Worm (Caenorhabditis elegans) whole organism, early embryonic: ENCODE measurements around the gene dhs-22.

Experiments used
- F13C5.2 ChIP-seq: sonication (generic microtip); optimal IDR thresholded peaks from 2 replicates; lab custom pipeline; 2017; ENCODE audit warnings: mild to moderate bottlenecking, missing genetic modification characterization, inconsistent platforms, missing compliant biosample characterization
- aly-1 ChIP-seq: sonication (generic microtip); optimal IDR thresholded peaks from 2 replicates; lab custom pipeline; 2016; ENCODE audit warnings: missing genetic modification characterization, missing compliant biosample characterization
- ama-1 ChIP-seq: fragments of 150-350 bp; optimal IDR thresholded peaks from 2 replicates; lab custom pipeline; 2014
- ceh-36 ChIP-seq: sonication (generic microtip); optimal IDR thresholded peaks from 2 replicates; lab custom pipeline; 2016; ENCODE audit warnings: missing genetic modification characterization, inconsistent platforms, missing compliant biosample characterization
- ets-7 ChIP-seq: sonication (generic microtip); optimal IDR thresholded peaks from 2 replicates; lab custom pipeline; 2016; ENCODE audit warnings: missing genotype, missing genetic modification characterization, missing compliant biosample characterization
- flt-1 ChIP-seq: fragments of 200-800 bp; sonication (Bioruptor generic); IDR thresholded peaks from 2 replicates; pipeline ENCODE4 v1.3.6; 2022; ENCODE audit warnings: missing genetic modification characterization, missing compliant biosample characterization
- hmbx-1 ChIP-seq: sonication (generic microtip); optimal IDR thresholded peaks from 2 replicates; lab custom pipeline; 2016; ENCODE audit warnings: mild to moderate bottlenecking, missing genetic modification characterization, missing compliant biosample characterization
- hmg-4 ChIP-seq: fragments of 200-800 bp; sonication (Bioruptor generic); optimal IDR thresholded peaks from 2 replicates; lab custom pipeline; 2018; ENCODE audit warnings: mild to moderate bottlenecking, missing genetic modification characterization, missing compliant biosample characterization
- pes-1 ChIP-seq: fragments of 200-800 bp; sonication (Bioruptor generic); IDR thresholded peaks from 2 replicates; pipeline ENCODE4 v1.3.6; 2022; ENCODE audit warnings: missing genetic modification reagents, missing genetic modification characterization, missing compliant biosample characterization
- tbx-37 ChIP-seq: fragments of 200-800 bp; sonication (Bioruptor generic); conservative IDR thresholded peaks from 2 replicates; pipeline ENCODE4 v1.3.6; 2022; ENCODE audit warnings: missing genetic modification reagents, missing genetic modification characterization, missing compliant biosample characterization

- TF ChIP-seq ama-1 (no peak), F13C5.2 (tag; lab: Kevin White, UChicago) (no peak), ets-7 (tag; lab: Kevin White, UChicago) (no peak), tbx-37 (GFP tag; lab: Robert Waterston, UW) (no peak), aly-1 (tag; lab: Kevin White, UChicago) (no peak), hmg-4 (GFP tag; lab: Kevin White, UChicago) (no peak), flt-1 (GFP tag; lab: Robert Waterston, UW) (no peak), ceh-36 (tag; lab: Kevin White, UChicago) (no peak), pes-1 (no peak), hmbx-1 (tag; lab: Kevin White, UChicago) (no peak)
Measured at ce11 chrV:14426013-14426412, 4.8 kb upstream of the dhs-22 start.
